Worm (Caenorhabditis elegans) whole organism, L4 larva: Measurements from ENCODE around the gene wdr-60.

Source experiments
- ceh-20 ChIP-seq: fragments of 200-800 bp; sonication (Bioruptor generic); IDR thresholded peaks from 2 replicates; pipeline ENCODE4 v1.3.6; 2022; ENCODE audit warnings: missing genetic modification reagents, missing genetic modification characterization, missing compliant biosample characterization
- fos-1 ChIP-seq: fragments of 150-350 bp; optimal IDR thresholded peaks from 2 replicates; lab custom pipeline; 2014; ENCODE audit warnings: missing biosample characterization, missing genetic modification characterization
- mdt-29 ChIP-seq: fragments of 200-800 bp; sonication (Bioruptor generic); IDR thresholded peaks from 2 replicates; pipeline ENCODE4 v1.3.6; 2022; ENCODE audit warnings: missing genetic modification reagents, missing genetic modification characterization, missing compliant biosample characterization
- mxl-3 ChIP-seq: fragments of 200-800 bp; sonication (Bioruptor generic); optimal IDR thresholded peaks from 2 replicates; lab custom pipeline; 2018; ENCODE audit warnings: mild to moderate bottlenecking, missing genetic modification characterization, missing compliant biosample characterization

ce11 chrIII:5030629-5031028, 43.6 kb downstream of the wdr-60 start, which contains the start of gene klp-6:
- TF ChIP-seq ceh-20 (GFP tag; lab: Robert Waterston, UW) (no peak), mxl-3 (GFP tag; lab: Kevin White, UChicago) (no peak), mdt-29 (GFP tag; lab: Robert Waterston, UW) (no peak), fos-1 (tag; lab: Kevin White, UChicago) (no peak)
